Fruit fly (Drosophila melanogaster) whole organism, adult: Measurements from ENCODE around the gene CG3552.
A peak's percentile ranks its signal among the peaks of the same experiment; 100 is the strongest.

Source experiments
- CG11617 ChIP-seq: fragments of 200-800 bp; sonication (Bioruptor generic); optimal IDR thresholded peaks from 2 replicates; lab custom pipeline; 2017; ENCODE audit warnings: mild to moderate bottlenecking, missing biosample characterization, missing genetic modification reagents, missing genetic modification characterization
- CG12768 ChIP-seq: fragments of 200-800 bp; sonication (Bioruptor generic); optimal IDR thresholded peaks from 2 replicates; lab custom pipeline; 2017; ENCODE audit warnings: missing biosample characterization, missing genetic modification characterization, mild to moderate bottlenecking, moderate library complexity, missing genetic modification reagents
- CG14711 ChIP-seq: fragments of 200-800 bp; sonication (Bioruptor generic); optimal IDR thresholded peaks from 2 replicates; lab custom pipeline; 2018; ENCODE audit warnings: missing biosample characterization, mild to moderate bottlenecking, missing genetic modification characterization, moderate library complexity
- CG1620 ChIP-seq: fragments of 200-800 bp; sonication (Bioruptor generic); optimal IDR thresholded peaks from 2 replicates; lab custom pipeline; 2016; ENCODE audit warnings: missing biosample characterization, missing genetic modification characterization
- CG33017 ChIP-seq: fragments of 200-800 bp; sonication (Bioruptor generic); optimal IDR thresholded peaks from 2 replicates; lab custom pipeline; 2018; ENCODE audit warnings: missing biosample characterization, mild to moderate bottlenecking, missing genetic modification characterization, moderate library complexity
- CG5204 ChIP-seq: fragments of 200-800 bp; sonication (Bioruptor generic); optimal IDR thresholded peaks from 2 replicates; lab custom pipeline; 2016; ENCODE audit warnings: missing biosample characterization, missing genetic modification characterization
- CG7045 ChIP-seq: fragments of 200-800 bp; sonication (Bioruptor generic); optimal IDR thresholded peaks from 2 replicates; lab custom pipeline; 2017; ENCODE audit warnings: missing biosample characterization, mild to moderate bottlenecking, missing genetic modification characterization
- CG7101 ChIP-seq: fragments of 200-800 bp; sonication (Bioruptor generic); optimal IDR thresholded peaks from 2 replicates; lab custom pipeline; 2018; ENCODE audit warnings: missing biosample characterization, mild to moderate bottlenecking, missing genetic modification characterization, moderate library complexity
- Clk ChIP-seq: fragments of 200-800 bp; sonication (Bioruptor generic); optimal IDR thresholded peaks from 2 replicates; lab custom pipeline; 2017; ENCODE audit warnings: missing biosample characterization, missing genetic modification characterization
- Crg-1 ChIP-seq: fragments of 200-800 bp; sonication (Bioruptor generic); optimal IDR thresholded peaks from 2 replicates; lab custom pipeline; 2016; ENCODE audit warnings: missing biosample characterization, missing genetic modification characterization
- Hr96 ChIP-seq: fragments of 200-800 bp; sonication (Bioruptor generic); optimal IDR thresholded peaks from 2 replicates; lab custom pipeline; 2016; ENCODE audit warnings: missing biosample characterization, missing genetic modification characterization
- Mnt ChIP-seq: fragments of 200-800 bp; sonication (Bioruptor generic); optimal IDR thresholded peaks from 2 replicates; lab custom pipeline; 2016; ENCODE audit warnings: missing biosample characterization, mild to moderate bottlenecking, missing genetic modification characterization
- bab1 ChIP-seq: fragments of 200-800 bp; sonication (Bioruptor generic); optimal IDR thresholded peaks from 3 replicates; lab custom pipeline; 2019; ENCODE audit warnings: missing biosample characterization, mild to moderate bottlenecking, missing genetic modification characterization, moderate library complexity
- cic ChIP-seq: fragments of 200-800 bp; sonication (Bioruptor generic); optimal IDR thresholded peaks from 2 replicates; lab custom pipeline; 2017; ENCODE audit warnings: missing biosample characterization, mild to moderate bottlenecking, missing genetic modification characterization, moderate library complexity
- cnc ChIP-seq, 2 experiments: fragments of >200 bp; optimal IDR thresholded peaks; 2 replicates each; lab custom pipeline; 2017
- kay ChIP-seq: fragments of 200-800 bp; sonication (Bioruptor generic); peaks from one replicate; lab custom pipeline; 2016; ENCODE audit warnings: missing biosample characterization, missing genetic modification characterization, borderline replicate concordance
- ovo ChIP-seq: fragments of 200-800 bp; sonication (Bioruptor generic); optimal IDR thresholded peaks from 2 replicates; lab custom pipeline; 2016; ENCODE audit warnings: missing biosample characterization, missing genetic modification characterization
- pad ChIP-seq: fragments of 200-800 bp; sonication (Bioruptor generic); optimal IDR thresholded peaks from 3 replicates; lab custom pipeline; 2017; ENCODE audit warnings: missing biosample characterization, missing genetic modification characterization, mild to moderate bottlenecking, moderate library complexity, missing genetic modification reagents
- tj ChIP-seq: fragments of 200-800 bp; sonication (Bioruptor generic); optimal IDR thresholded peaks from 3 replicates; lab custom pipeline; 2017; ENCODE audit warnings: missing biosample characterization, mild to moderate bottlenecking, missing genetic modification characterization, moderate library complexity
- toe ChIP-seq: fragments of 200-800 bp; sonication (Bioruptor generic); optimal IDR thresholded peaks from 2 replicates; lab custom pipeline; 2016; ENCODE audit warnings: missing biosample characterization, missing genetic modification characterization

CG3552 gene

DNA sequence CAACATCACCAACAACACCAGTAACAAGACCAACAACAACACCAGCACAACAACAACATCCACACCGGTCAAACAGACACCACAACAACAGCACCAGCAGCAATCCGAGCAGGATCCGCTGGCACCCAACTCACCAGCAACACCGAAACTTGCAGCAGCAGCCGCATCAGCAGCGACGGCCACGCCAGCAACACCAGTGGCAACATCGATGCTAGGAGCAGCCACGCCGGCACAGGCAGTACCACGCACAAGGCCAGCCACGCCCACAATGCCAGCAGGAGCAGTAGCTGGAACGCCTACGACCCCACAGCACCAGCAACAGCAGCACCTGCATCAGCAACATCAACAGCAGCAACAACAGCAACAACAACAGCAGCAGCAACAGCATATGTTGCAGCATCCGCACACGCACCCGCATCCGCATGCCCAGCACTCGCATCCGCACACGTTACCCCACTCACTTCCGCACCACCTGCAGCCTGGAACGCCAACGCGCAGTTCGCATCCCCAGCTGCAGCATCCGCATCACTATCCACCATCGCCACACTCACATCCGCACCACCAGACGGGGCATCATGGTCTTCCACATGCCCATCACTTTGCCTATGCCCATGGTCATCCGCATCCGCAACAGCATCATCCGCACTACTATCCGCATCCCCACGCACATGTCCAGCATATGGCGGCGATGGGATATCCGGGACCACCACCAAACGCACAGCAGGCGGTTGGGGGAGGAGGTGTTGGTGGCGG lies 15.2 kb downstream of the CG3552 start:
- no peak for TF ChIP-seq bab1 (GFP tag; lab: Kevin White, UChicago)
- no peak for TF ChIP-seq CG1620 (GFP tag; lab: Kevin White, UChicago)
- no peak for TF ChIP-seq pad
- no peak for TF ChIP-seq CG11617
- no peak for TF ChIP-seq Mnt (GFP tag; lab: Kevin White, UChicago)
- TF ChIP-seq cnc (optimal IDR thresholded peaks at IDR 0.05; lab: Kevin White, UChicago) = no peak
- TF ChIP-seq Crg-1 (GFP tag; lab: Kevin White, UChicago) = no peak

DNA sequence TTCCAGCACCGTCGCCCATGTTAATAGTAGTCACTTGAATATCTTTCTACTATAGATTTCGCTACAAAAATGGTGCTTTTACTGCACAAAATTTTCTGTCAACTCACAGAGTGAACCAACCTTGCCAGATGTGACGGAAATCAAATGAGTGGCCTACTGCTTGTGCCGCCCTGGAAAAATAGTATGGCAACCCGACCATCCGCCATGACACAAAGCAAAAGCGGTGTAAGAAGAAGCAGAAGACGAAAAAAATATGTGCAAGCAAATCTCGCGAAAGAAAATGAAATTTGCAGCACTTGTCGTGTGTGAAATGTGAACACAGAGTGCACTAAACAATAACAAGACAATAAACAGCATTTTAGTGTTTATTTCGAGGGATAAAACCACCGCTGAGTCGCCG lies 20.7 kb downstream of the CG3552 start, which contains the start of the genes Uch-L5 and Jarid2:
TSS of gene Uch-L5 (minus strand) at position 137 of the 400 bp plus-strand sequence.
TSS of gene Jarid2 (plus strand) at position 210 of the 400 bp plus-strand sequence.
- TF ChIP-seq CG5204 (GFP tag; lab: Kevin White, UChicago) (no peak), cic (GFP tag; lab: Kevin White, UChicago) (peak; percentile 34), bab1 (GFP tag; lab: Kevin White, UChicago) (peak; percentile 84), Hr96 (no peak), cnc (optimal IDR thresholded peaks at IDR 0.05; lab: Kevin White, UChicago) (peak; percentile 81 to 92), CG1620 (GFP tag; lab: Kevin White, UChicago) (peak; percentile 56), CG12768 (GFP tag; lab: Kevin White, UChicago) (peak; percentile 12), tj (GFP tag; lab: Kevin White, UChicago) (peak; percentile 70), toe (no peak), CG11617 (peak; percentile 8), pad (peak; percentile 37), CG14711 (peak; percentile 63), ovo (peak; percentile 47), kay (no peak), CG7101 (tag; lab: Kevin White, UChicago) (peak; percentile 61), CG33017 (tag; lab: Kevin White, UChicago) (peak; percentile 26), Clk (GFP tag; lab: Kevin White, UChicago) (no peak), Mnt (GFP tag; lab: Kevin White, UChicago) (peak; percentile 69), Crg-1 (GFP tag; lab: Kevin White, UChicago) (peak; percentile 45), CG7045 (peak; percentile 16)

- no peak for TF ChIP-seq Crg-1 (GFP tag; lab: Kevin White, UChicago)
- no peak for TF ChIP-seq CG33017 (tag; lab: Kevin White, UChicago)
- TF ChIP-seq Hr96 = no peak
- no peak for TF ChIP-seq ovo
- TF ChIP-seq bab1 (GFP tag; lab: Kevin White, UChicago) = peak; percentile 56
- TF ChIP-seq CG7101 (tag; lab: Kevin White, UChicago) = peak; percentile 12
- no peak for TF ChIP-seq pad
- peak; percentile 10 for TF ChIP-seq Mnt (GFP tag; lab: Kevin White, UChicago)
- TF ChIP-seq CG11617 = no peak
- TF ChIP-seq tj (GFP tag; lab: Kevin White, UChicago) = no peak
These were observed 31.5 kb downstream of the CG3552 start, which contains the start of gene pall for dm6 chr3L:9487586-9487985. pall (minus strand) TSS chr3L:9487790.

DNA sequence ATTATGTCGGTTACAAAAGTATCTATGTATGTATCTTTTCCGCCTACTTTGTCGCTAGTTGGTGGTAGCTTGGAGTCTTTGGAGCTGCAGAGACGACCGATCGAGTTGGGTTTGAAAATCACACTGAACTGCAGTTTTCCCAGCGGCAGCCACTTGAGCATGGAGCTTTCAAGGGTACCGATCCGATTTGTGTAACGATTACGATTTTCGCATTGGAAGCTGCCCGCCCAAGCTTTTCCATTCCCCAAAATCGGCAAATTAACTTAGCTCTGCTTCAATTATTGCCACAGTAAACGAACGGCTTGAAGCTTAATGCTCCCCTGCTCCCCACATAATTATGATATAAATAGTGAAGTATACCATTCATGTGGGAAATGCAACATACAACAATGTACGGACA lies 33.0 kb downstream of the CG3552 start, which contains the start of gene CG32036:
TSS of gene CG32036 (minus strand) at position 101 of the 400 bp plus-strand sequence.
- TF ChIP-seq CG7101 (tag; lab: Kevin White, UChicago) (no peak), kay (no peak)

DNA sequence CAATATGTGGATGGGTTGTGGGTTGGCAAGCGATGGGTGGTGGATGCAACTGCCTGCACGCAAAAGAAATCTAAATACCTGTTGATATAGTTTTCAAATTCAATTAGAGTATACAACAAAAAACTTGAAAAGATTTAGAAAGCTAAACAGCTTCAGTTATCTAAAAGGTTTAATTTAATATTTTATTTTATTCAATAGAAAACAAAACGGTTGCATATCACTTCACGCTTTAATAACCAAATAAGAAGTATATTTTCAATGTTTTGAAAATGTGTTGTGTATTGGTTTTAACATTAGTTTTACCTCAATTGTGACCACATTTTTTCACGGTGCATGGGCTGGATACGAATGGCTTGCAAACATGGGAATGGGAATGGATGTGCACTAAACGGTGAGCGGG lies 33.5 kb downstream of the CG3552 start:
- TF ChIP-seq Mnt (GFP tag; lab: Kevin White, UChicago) (no peak), CG12768 (GFP tag; lab: Kevin White, UChicago) (no peak), Clk (GFP tag; lab: Kevin White, UChicago) (no peak), toe (no peak), cnc (optimal IDR thresholded peaks at IDR 0.05; lab: Kevin White, UChicago) (no peak), cic (GFP tag; lab: Kevin White, UChicago) (no peak), bab1 (GFP tag; lab: Kevin White, UChicago) (no peak), tj (GFP tag; lab: Kevin White, UChicago) (no peak), Crg-1 (GFP tag; lab: Kevin White, UChicago) (no peak), CG11617 (no peak)

DNA sequence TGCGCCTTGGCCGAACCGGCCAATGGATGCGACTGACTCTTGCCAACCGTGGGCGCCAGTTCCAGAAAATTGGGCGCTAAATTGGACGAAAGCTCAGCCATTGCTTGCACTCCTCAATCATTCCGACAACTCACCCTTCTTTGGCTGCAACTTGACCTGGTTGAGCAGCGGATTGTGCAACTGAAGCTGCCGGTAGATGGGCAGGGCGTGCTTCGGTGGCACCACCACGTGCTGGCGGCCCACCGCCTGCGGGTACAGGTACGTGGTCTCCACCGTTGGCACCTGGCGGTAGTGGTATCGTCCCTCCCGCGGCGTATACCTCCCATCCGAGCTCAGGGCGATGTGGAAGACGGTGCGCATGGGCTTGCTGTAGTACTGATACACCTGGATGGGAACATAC lies 34.3 kb downstream of the CG3552 start:
- no peak for TF ChIP-seq toe
- no peak for TF ChIP-seq CG1620 (GFP tag; lab: Kevin White, UChicago)
- no peak for TF ChIP-seq pad

dm6 chr3L:9491331-9491730 lies 35.2 kb downstream of the CG3552 start:
- no peak for TF ChIP-seq CG12768 (GFP tag; lab: Kevin White, UChicago)
- no peak for TF ChIP-seq cnc (optimal IDR thresholded peaks at IDR 0.05; lab: Kevin White, UChicago)
- no peak for TF ChIP-seq Crg-1 (GFP tag; lab: Kevin White, UChicago)
- TF ChIP-seq CG1620 (GFP tag; lab: Kevin White, UChicago) = no peak
- TF ChIP-seq CG33017 (tag; lab: Kevin White, UChicago) = no peak
- no peak for TF ChIP-seq CG14711
- TF ChIP-seq ovo = no peak
- TF ChIP-seq toe = no peak
- TF ChIP-seq bab1 (GFP tag; lab: Kevin White, UChicago) = no peak
- TF ChIP-seq pad = no peak
- TF ChIP-seq kay = no peak
- TF ChIP-seq cic (GFP tag; lab: Kevin White, UChicago) = no peak
- no peak for TF ChIP-seq Clk (GFP tag; lab: Kevin White, UChicago)
- TF ChIP-seq Hr96 = no peak
- no peak for TF ChIP-seq tj (GFP tag; lab: Kevin White, UChicago)
- no peak for TF ChIP-seq CG7045
- TF ChIP-seq CG7101 (tag; lab: Kevin White, UChicago) = no peak
- TF ChIP-seq CG5204 (GFP tag; lab: Kevin White, UChicago) = no peak
- no peak for TF ChIP-seq CG11617
